Fruit fly (Drosophila melanogaster) whole organism, embryonic: ENCODE results near the gene CG15356.

Source experiments
- Atf-2 ChIP-seq: fragments of 200-800 bp; sonication (Bioruptor generic); optimal IDR thresholded peaks from 2 replicates; lab custom pipeline; 2016; ENCODE audit warnings: missing biosample characterization, missing genetic modification characterization
- B-H2 ChIP-seq: fragments of 200-800 bp; sonication (Bioruptor generic); optimal IDR thresholded peaks from 2 replicates; lab custom pipeline; 2018; ENCODE audit warnings: missing biosample characterization, mild to moderate bottlenecking, missing genetic modification characterization
- CG10565 ChIP-seq: fragments of 200-800 bp; sonication (Bioruptor generic); optimal IDR thresholded peaks from 3 replicates; lab custom pipeline; 2016; ENCODE audit warnings: missing biosample characterization, mild to moderate bottlenecking, missing genetic modification characterization
- CG10654 ChIP-seq: fragments of 200-800 bp; sonication (Bioruptor generic); optimal IDR thresholded peaks from 2 replicates; lab custom pipeline; 2016; ENCODE audit warnings: missing biosample characterization, missing genetic modification characterization
- CG11504 ChIP-seq: fragments of 200-800 bp; sonication (Bioruptor generic); optimal IDR thresholded peaks from 3 replicates; lab custom pipeline; 2019; ENCODE audit warnings: missing biosample characterization, mild to moderate bottlenecking, missing genetic modification characterization, moderate library complexity
- CG14014 ChIP-seq: fragments of 200-800 bp; sonication (Bioruptor generic); IDR thresholded peaks from 2 replicates; pipeline ENCODE4 v1.3.6; 2022; ENCODE audit warnings: missing biosample characterization, missing genetic modification characterization
- CG15601 ChIP-seq: fragments of 200-800 bp; sonication (Bioruptor generic); optimal IDR thresholded peaks from 3 replicates; lab custom pipeline; 2019; ENCODE audit warnings: missing biosample characterization, mild to moderate bottlenecking, missing genetic modification characterization, moderate library complexity
- CG17385 ChIP-seq: fragments of 200-800 bp; sonication (Bioruptor generic); optimal IDR thresholded peaks from 3 replicates; lab custom pipeline; 2018; ENCODE audit warnings: missing biosample characterization, mild to moderate bottlenecking, missing genetic modification characterization
- CG2678 ChIP-seq: fragments of 200-800 bp; sonication (Bioruptor generic); optimal IDR thresholded peaks from 3 replicates; lab custom pipeline; 2019; ENCODE audit warnings: missing biosample characterization, mild to moderate bottlenecking, missing genetic modification characterization, moderate library complexity
- CG30403 ChIP-seq: fragments of 200-800 bp; sonication (Bioruptor generic); optimal IDR thresholded peaks from 3 replicates; lab custom pipeline; 2016; ENCODE audit warnings: missing biosample characterization, missing genetic modification characterization
- CG33213 ChIP-seq: fragments of 200-800 bp; sonication (Bioruptor generic); optimal IDR thresholded peaks from 3 replicates; lab custom pipeline; 2016; ENCODE audit warnings: missing biosample characterization, missing genetic modification characterization
- CG3995 ChIP-seq: fragments of 200-800 bp; sonication (Bioruptor generic); optimal IDR thresholded peaks from 3 replicates; lab custom pipeline; 2016; ENCODE audit warnings: missing biosample characterization, missing genetic modification characterization
- CG4424 ChIP-seq: fragments of 200-800 bp; sonication (Bioruptor generic); optimal IDR thresholded peaks from 3 replicates; lab custom pipeline; 2016; ENCODE audit warnings: missing biosample characterization, missing genetic modification characterization
- CG6683 ChIP-seq: fragments of 200-800 bp; sonication (Bioruptor generic); optimal IDR thresholded peaks from 2 replicates; lab custom pipeline; 2017; ENCODE audit warnings: missing biosample characterization, mild to moderate bottlenecking, missing genetic modification characterization, missing genetic modification reagents
- CG6689 ChIP-seq: fragments of 200-800 bp; sonication (Bioruptor generic); IDR thresholded peaks from 2 replicates; pipeline ENCODE4 v1.3.6; 2022; ENCODE audit warnings: missing biosample characterization, missing genetic modification characterization
- CG6813 ChIP-seq: fragments of 200-800 bp; sonication (Bioruptor generic); optimal IDR thresholded peaks from 2 replicates; lab custom pipeline; 2017; ENCODE audit warnings: missing biosample characterization, missing genetic modification characterization, mild to moderate bottlenecking, moderate library complexity, missing genetic modification reagents
- CG7928 ChIP-seq: fragments of 200-800 bp; sonication (Bioruptor generic); optimal IDR thresholded peaks from 2 replicates; lab custom pipeline; 2017; ENCODE audit warnings: missing biosample characterization, mild to moderate bottlenecking, missing genetic modification characterization
- CG9797 ChIP-seq: fragments of 200-800 bp; sonication (Bioruptor generic); optimal IDR thresholded peaks from 3 replicates; lab custom pipeline; 2018; ENCODE audit warnings: missing biosample characterization, mild to moderate bottlenecking, missing genetic modification characterization
- CG9817 ChIP-seq: fragments of 200-800 bp; sonication (Bioruptor generic); optimal IDR thresholded peaks from 2 replicates; lab custom pipeline; 2018; ENCODE audit warnings: missing biosample characterization, mild to moderate bottlenecking, missing genetic modification characterization, moderate library complexity
- Chrac-16 ChIP-seq: fragments of 200-800 bp; sonication (Bioruptor generic); optimal IDR thresholded peaks from 3 replicates; lab custom pipeline; 2016; ENCODE audit warnings: missing biosample characterization, missing genetic modification characterization
- Deaf1 ChIP-seq: fragments of 200-800 bp; optimal IDR thresholded peaks from 3 replicates; lab custom pipeline; 2019; ENCODE audit warnings: missing biosample characterization, mild to moderate bottlenecking, missing genetic modification characterization, moderate library complexity
- Dip3 ChIP-seq: fragments of 200-800 bp; sonication (Bioruptor generic); optimal IDR thresholded peaks from 3 replicates; lab custom pipeline; 2016; ENCODE audit warnings: missing biosample characterization, missing genetic modification characterization
- Ets65A ChIP-seq: fragments of 200-800 bp; sonication (Bioruptor generic); peaks from one replicate; lab custom pipeline; 2016; ENCODE audit warnings: missing biosample characterization, missing genetic modification characterization
- Gug ChIP-seq: fragments of 200-800 bp; sonication (Bioruptor generic); IDR thresholded peaks from 4 replicates; pipeline ENCODE4 v1.3.6; 2022; ENCODE audit warnings: missing biosample characterization, missing genetic modification characterization
- HHEX ChIP-seq: fragments of 200-800 bp; sonication (Bioruptor generic); optimal IDR thresholded peaks from 3 replicates; lab custom pipeline; 2017; ENCODE audit warnings: missing biosample characterization, mild to moderate bottlenecking, missing genetic modification characterization, missing genetic modification reagents
- HLH4C ChIP-seq: fragments of 200-800 bp; sonication (Bioruptor generic); IDR thresholded peaks from 3 replicates; pipeline ENCODE4 v1.3.6; 2022; ENCODE audit warnings: missing biosample characterization, missing genetic modification characterization; ENCODE audit not compliant: partially characterized antibody
- Hr3 ChIP-seq: fragments of 200-800 bp; sonication (Bioruptor generic); optimal IDR thresholded peaks from 3 replicates; lab custom pipeline; 2016; ENCODE audit warnings: missing biosample characterization, missing genetic modification characterization
- Hsf ChIP-seq: fragments of 200-800 bp; sonication (Bioruptor generic); optimal IDR thresholded peaks from 3 replicates; lab custom pipeline; 2016; ENCODE audit warnings: missing biosample characterization, missing genetic modification characterization
- Mad ChIP-seq: fragments of 200-800 bp; sonication (Bioruptor generic); optimal IDR thresholded peaks from 2 replicates; lab custom pipeline; 2016; ENCODE audit warnings: missing biosample characterization, missing genetic modification characterization
- Meics ChIP-seq: fragments of 200-800 bp; sonication (Bioruptor generic); optimal IDR thresholded peaks from 2 replicates; lab custom pipeline; 2017; ENCODE audit warnings: missing biosample characterization, mild to moderate bottlenecking, missing genetic modification characterization
- Nf-YC ChIP-seq: fragments of 200-800 bp; optimal IDR thresholded peaks from 3 replicates; lab custom pipeline; 2019; ENCODE audit warnings: missing biosample characterization, mild to moderate bottlenecking, missing genetic modification characterization, moderate library complexity
- Opbp ChIP-seq: fragments of 200-800 bp; sonication (Bioruptor generic); IDR thresholded peaks from 3 replicates; pipeline ENCODE4 v1.3.6; 2022; ENCODE audit warnings: missing biosample characterization, missing genetic modification characterization; ENCODE audit not compliant: partially characterized antibody
- Optix ChIP-seq: fragments of 200-800 bp; sonication (Bioruptor generic); IDR thresholded peaks from 3 replicates; pipeline ENCODE4 v1.3.6; 2022; ENCODE audit warnings: missing biosample characterization, missing genetic modification characterization
- PHDP ChIP-seq: fragments of 200-800 bp; sonication (Bioruptor generic); optimal IDR thresholded peaks from 3 replicates; lab custom pipeline; 2018; ENCODE audit warnings: missing biosample characterization, mild to moderate bottlenecking, missing genetic modification characterization, moderate library complexity
- az2 ChIP-seq: fragments of 200-800 bp; sonication (Bioruptor generic); optimal IDR thresholded peaks from 3 replicates; lab custom pipeline; 2016; ENCODE audit warnings: missing biosample characterization, missing genetic modification characterization
- bsh ChIP-seq, 2 experiments: fragments of 200-800 bp; sonication (Bioruptor generic); optimal IDR thresholded peaks; 2 replicates each; lab custom pipeline; 2017 to 2018; ENCODE audit warnings: mild to moderate bottlenecking in 2 of 2, missing biosample characterization in 2 of 2, missing genetic modification characterization in 2 of 2, moderate library complexity in 1 of 2
- eve ChIP-seq, 2 experiments: fragments of >200 bp; optimal IDR thresholded peaks; 2 replicates each; lab custom pipeline; 2017; ENCODE audit warnings: missing biosample characterization in 2 of 2, missing genetic modification characterization in 2 of 2
- exex ChIP-seq: fragments of 200-800 bp; sonication (Bioruptor generic); optimal IDR thresholded peaks from 4 replicates; lab custom pipeline; 2018; ENCODE audit warnings: missing biosample characterization, mild to moderate bottlenecking, missing genetic modification characterization, moderate library complexity
- ftz-f1 ChIP-seq: fragments of 200-800 bp; sonication (Bioruptor generic); optimal IDR thresholded peaks from 2 replicates; lab custom pipeline; 2016; ENCODE audit warnings: missing biosample characterization, missing genetic modification characterization
- gcm2 ChIP-seq: fragments of 200-800 bp; sonication (Bioruptor generic); optimal IDR thresholded peaks from 2 replicates; lab custom pipeline; 2016; ENCODE audit warnings: missing biosample characterization, missing genetic modification characterization
- hth ChIP-seq: fragments of >200 bp; optimal IDR thresholded peaks from 2 replicates; lab custom pipeline; 2017; ENCODE audit warnings: inconsistent platforms
- ind ChIP-seq: fragments of 200-800 bp; sonication (Bioruptor generic); optimal IDR thresholded peaks from 3 replicates; lab custom pipeline; 2016; ENCODE audit warnings: missing biosample characterization, missing genetic modification characterization
- jing ChIP-seq: fragments of 200-800 bp; sonication (Bioruptor generic); optimal IDR thresholded peaks from 2 replicates; lab custom pipeline; 2018; ENCODE audit warnings: missing biosample characterization, mild to moderate bottlenecking, missing genetic modification characterization
- nmo ChIP-seq: fragments of 200-800 bp; sonication (Bioruptor generic); optimal IDR thresholded peaks from 2 replicates; lab custom pipeline; 2018; ENCODE audit warnings: missing biosample characterization, mild to moderate bottlenecking, missing genetic modification characterization, moderate library complexity
- sd ChIP-seq: fragments of 200-800 bp; sonication (Bioruptor generic); optimal IDR thresholded peaks from 3 replicates; lab custom pipeline; 2018; ENCODE audit warnings: missing biosample characterization, mild to moderate bottlenecking, missing genetic modification characterization, moderate library complexity
- toy ChIP-seq: fragments of 200-800 bp; sonication (Bioruptor generic); IDR thresholded peaks from 2 replicates; pipeline ENCODE4 v1.3.6; 2022; ENCODE audit warnings: missing biosample characterization, missing genetic modification characterization
- ttk ChIP-seq: fragments of 200-800 bp; sonication (Bioruptor generic); IDR thresholded peaks from 2 replicates; pipeline ENCODE4 v2.1.2; 2022; ENCODE audit warnings: missing biosample characterization, missing genetic modification characterization
- tx ChIP-seq: fragments of 200-800 bp; sonication (Bioruptor generic); optimal IDR thresholded peaks from 2 replicates; lab custom pipeline; 2016; ENCODE audit warnings: missing biosample characterization, missing genetic modification characterization

Gene CG15356

DNA sequence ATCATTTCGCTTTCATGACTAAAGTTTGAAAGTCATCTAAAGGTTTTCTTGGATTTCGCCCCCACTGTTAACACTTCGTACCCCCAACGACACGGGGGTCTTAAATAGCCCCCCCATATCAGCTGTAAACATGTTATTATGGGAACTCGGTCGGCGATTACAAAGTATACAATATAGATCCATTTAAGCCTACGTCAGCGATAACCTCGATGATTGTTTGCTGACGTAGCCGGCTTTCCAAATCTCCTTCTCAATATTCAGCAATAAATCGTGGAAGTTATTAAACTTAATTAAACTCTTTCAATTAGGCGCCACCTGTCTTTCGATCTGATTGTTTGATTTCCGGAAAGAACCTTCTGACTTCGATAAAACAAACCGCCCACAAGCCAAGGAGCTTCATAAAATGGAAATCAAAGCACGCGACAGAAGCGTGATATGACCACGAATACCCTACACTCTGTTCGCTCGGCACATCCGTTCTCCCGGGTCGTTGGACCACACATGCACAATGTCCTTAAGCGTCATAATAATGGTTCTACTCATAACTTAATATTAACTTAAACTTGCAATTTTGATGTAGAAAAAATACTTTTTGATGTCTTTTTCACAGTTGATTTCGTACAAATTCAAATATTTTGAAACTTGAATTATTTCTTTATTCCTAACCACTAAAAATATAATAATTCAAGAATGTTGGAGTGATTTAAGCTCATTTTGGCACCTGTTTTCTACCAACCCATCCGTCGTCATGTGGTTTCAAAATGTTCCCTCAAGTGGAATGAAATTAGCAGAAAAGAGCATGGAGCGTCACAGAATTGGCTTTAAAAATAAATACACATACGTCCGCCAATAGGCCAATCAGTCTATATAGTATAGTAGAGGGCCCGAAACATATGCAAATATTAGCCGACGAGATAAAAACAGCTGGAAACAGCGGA is 6.1 kb upstream of the CG15356 start (continued):
- TF ChIP-seq Meics (GFP tag; lab: Kevin White, UChicago) (peak; percentile 80), Optix (GFP tag; lab: Robert Waterston, UW) (no peak), CG33213 (GFP tag; lab: Kevin White, UChicago) (peak; percentile 14), Hsf (GFP tag; lab: Kevin White, UChicago) (peak; percentile 50), nmo (GFP tag; lab: Kevin White, UChicago) (peak; percentile 32), CG6689 (GFP tag; lab: Robert Waterston, UW) (0 out of 2 replicates have a peak, but pooled peaks have one; percentile 28), CG10565 (GFP tag; lab: Kevin White, UChicago) (no peak), Dip3 (peak; percentile 32), ftz-f1 (peak; percentile 74), Chrac-16 (GFP tag; lab: Kevin White, UChicago) (peak; percentile 25), tx (peak; percentile 17), az2 (GFP tag; lab: Kevin White, UChicago) (peak; percentile 19), bsh (GFP tag; optimal IDR thresholded peaks at IDR 0.05; lab: Kevin White, UChicago) (peak in 1 of 2 experiments; percentile 19), CG2678 (peak; percentile 66), CG15601 (tag; lab: Kevin White, UChicago) (no peak), toy (GFP tag; lab: Robert Waterston, UW) (no peak), HLH4C (no peak), Gug (peak; percentile 62; the same call in 1 of the 4 replicates), CG11504 (tag; lab: Kevin White, UChicago) (peak; percentile 72), CG4424 (peak; percentile 1), gcm2 (GFP tag; lab: Kevin White, UChicago) (peak; percentile 21), CG14014 (GFP tag; lab: Robert Waterston, UW) (peak; percentile 61), Nf-YC (tag; lab: Kevin White, UChicago) (peak; percentile 27), exex (tag; lab: Kevin White, UChicago) (peak; percentile 99), CG3995 (GFP tag; lab: Kevin White, UChicago) (no peak), Hr3 (peak; percentile 28), jing (GFP tag; lab: Kevin White, UChicago) (no peak), CG9817 (tag; lab: Kevin White, UChicago) (peak; percentile 46), Deaf1 (peak; percentile 25), sd (peak; percentile 17), B-H2 (GFP tag; lab: Kevin White, UChicago) (peak; percentile 33), CG6683 (no peak), Mad (GFP tag; lab: Kevin White, UChicago) (peak; percentile 33), PHDP (peak; percentile 36), hth (lab: Kevin White, UChicago) (no peak), CG30403 (GFP tag; lab: Kevin White, UChicago) (peak; percentile 65), Ets65A (peak; percentile 72), ttk (GFP tag; lab: Robert Waterston, UW) (0 out of 2 replicates have a peak, but pooled peaks have one; percentile 24), CG9797 (GFP tag; lab: Kevin White, UChicago) (no peak), HHEX (GFP tag; lab: Kevin White, UChicago) (peak; percentile 70), CG17385 (GFP tag; lab: Kevin White, UChicago) (peak; percentile 44), CG10654 (GFP tag; lab: Kevin White, UChicago) (peak; percentile 12), Opbp (no peak), eve (GFP tag; optimal IDR thresholded peaks at IDR 0.05; lab: Kevin White, UChicago) (no peak), ind (GFP tag; lab: Kevin White, UChicago) (peak; percentile 51), CG6813 (GFP tag; lab: Kevin White, UChicago) (peak; percentile 31), CG7928 (GFP tag; lab: Kevin White, UChicago) (peak; percentile 30), Atf-2 (peak; percentile 15)
